Worm (Caenorhabditis elegans): ENCODE results near the gene pck-1.

Gene pck-1

DNA sequence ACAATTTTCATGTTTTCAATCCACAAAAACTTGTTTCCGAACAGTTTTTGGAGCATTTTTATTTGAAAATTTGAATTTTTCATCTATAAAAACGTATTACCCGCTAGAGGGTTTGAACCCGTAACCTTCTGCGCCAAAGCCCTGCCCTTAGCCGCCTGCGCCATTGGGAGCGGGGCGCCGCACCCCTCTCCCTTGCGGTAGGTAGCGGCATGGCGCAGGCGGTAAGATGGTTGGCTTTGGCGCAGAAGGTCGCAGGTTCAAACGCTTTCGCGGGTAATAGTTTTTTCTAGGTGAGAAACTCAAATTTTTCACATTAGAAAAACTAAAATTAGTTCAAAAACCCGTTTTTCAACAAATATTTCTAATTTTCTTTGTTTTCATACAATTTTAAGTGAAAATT is 14.4 kb downstream of the pck-1 start:
- TF ChIP-seq nhr-77 (tag; optimal IDR thresholded peaks at IDR 0.05) (no peak), unc-39 (tag; optimal IDR thresholded peaks at IDR 0.05) (no peak), ztf-11 (tag; optimal IDR thresholded peaks at IDR 0.05) (no peak), nhr-23 (tag; optimal IDR thresholded peaks at IDR 0.05) (no peak), elt-3 (tag; optimal IDR thresholded peaks at IDR 0.05) (no peak), mml-1 (tag; optimal IDR thresholded peaks at IDR 0.05) (no peak), fkh-2 (tag; optimal IDR thresholded peaks at IDR 0.05) (no peak), egl-27 (tag; optimal IDR thresholded peaks at IDR 0.05) (no peak), ZK546.5 (tag; optimal IDR thresholded peaks at IDR 0.05) (no peak), ama-1 (optimal IDR thresholded peaks at IDR 0.05) (no peak), jun-1 (tag; optimal IDR thresholded peaks at IDR 0.05) (no peak), nfya-1 (tag; optimal IDR thresholded peaks at IDR 0.05; ENCODE audit: insufficient read depth) (no peak), sea-2 (GFP tag; optimal IDR thresholded peaks at IDR 0.05) (no peak), skn-1 (tag; optimal IDR thresholded peaks at IDR 0.05) (no peak), R02D3.7 (tag; optimal IDR thresholded peaks at IDR 0.05) (no peak), lin-15B (tag; optimal IDR thresholded peaks at IDR 0.05) (no peak), zag-1 (tag; optimal IDR thresholded peaks at IDR 0.05) (no peak), elt-1 (tag; optimal IDR thresholded peaks at IDR 0.05) (no peak), nhr-12 (tag; optimal IDR thresholded peaks at IDR 0.05) (no peak), unc-62 (GFP tag; optimal IDR thresholded peaks at IDR 0.05) (no peak)

DNA sequence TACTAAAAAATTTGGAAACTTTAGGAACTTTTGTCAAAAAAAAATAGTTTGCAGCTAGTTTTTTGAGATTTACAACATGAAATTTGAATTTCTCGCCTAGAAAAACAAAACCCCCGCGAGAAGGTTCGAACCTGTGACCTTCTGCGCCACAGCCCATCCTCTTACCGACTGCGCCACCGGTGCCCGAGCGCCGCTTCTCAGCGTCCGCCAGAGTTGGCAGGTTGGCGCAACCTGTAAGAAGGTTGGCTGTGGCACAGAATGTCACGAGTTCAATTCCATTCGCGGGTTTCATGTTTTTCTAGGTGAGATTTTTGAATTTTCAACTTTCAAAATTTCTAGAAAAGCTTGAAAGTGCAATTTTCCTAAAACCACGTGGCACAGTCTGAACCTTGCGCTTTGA is 15.6 kb downstream of the pck-1 start:
- no peak for TF ChIP-seq fos-1 (tag; optimal IDR thresholded peaks at IDR 0.05)
- no peak for TF ChIP-seq nhr-67 (tag; optimal IDR thresholded peaks at IDR 0.05)
- no peak for TF ChIP-seq nhr-43 (tag; optimal IDR thresholded peaks at IDR 0.05; ENCODE audit: poor library complexity, severe bottlenecking)
- no peak for TF ChIP-seq mdl-1 (tag; optimal IDR thresholded peaks at IDR 0.05)

DNA sequence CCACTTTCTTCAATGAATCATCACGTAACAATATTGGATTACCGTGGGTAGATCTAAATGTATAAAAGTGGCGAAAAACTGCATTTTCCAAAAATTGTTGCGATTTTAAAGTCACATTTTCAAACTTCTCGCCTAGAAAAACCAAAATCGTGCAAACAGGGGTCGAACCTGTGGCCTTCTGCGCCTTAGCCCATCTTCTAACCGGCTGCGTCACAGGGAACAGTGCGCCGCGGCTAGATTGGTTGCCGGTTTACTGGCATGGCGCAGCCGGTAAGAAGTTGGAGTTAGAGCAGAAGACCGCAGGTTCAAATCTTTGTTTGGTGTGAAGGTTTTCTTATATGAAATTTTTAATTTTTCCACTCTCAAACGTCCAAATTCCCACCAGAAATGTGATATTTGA is 17.0 kb downstream of the pck-1 start:
- TF ChIP-seq nhr-25 (tag; optimal IDR thresholded peaks at IDR 0.05) (no peak), nhr-11 (tag; optimal IDR thresholded peaks at IDR 0.05) (no peak), pha-4 (tag; optimal IDR thresholded peaks at IDR 0.05) (no peak), tbx-2 (tag; optimal IDR thresholded peaks at IDR 0.05) (no peak), pqm-1 (tag; optimal IDR thresholded peaks at IDR 0.05) (no peak), lin-39 (tag; optimal IDR thresholded peaks at IDR 0.05) (no peak), egl-27 (tag; optimal IDR thresholded peaks at IDR 0.05) (no peak), ceh-82 (tag; optimal IDR thresholded peaks at IDR 0.05) (no peak), nhr-28 (tag; optimal IDR thresholded peaks at IDR 0.05) (no peak), zag-1 (tag; optimal IDR thresholded peaks at IDR 0.05) (no peak)

DNA sequence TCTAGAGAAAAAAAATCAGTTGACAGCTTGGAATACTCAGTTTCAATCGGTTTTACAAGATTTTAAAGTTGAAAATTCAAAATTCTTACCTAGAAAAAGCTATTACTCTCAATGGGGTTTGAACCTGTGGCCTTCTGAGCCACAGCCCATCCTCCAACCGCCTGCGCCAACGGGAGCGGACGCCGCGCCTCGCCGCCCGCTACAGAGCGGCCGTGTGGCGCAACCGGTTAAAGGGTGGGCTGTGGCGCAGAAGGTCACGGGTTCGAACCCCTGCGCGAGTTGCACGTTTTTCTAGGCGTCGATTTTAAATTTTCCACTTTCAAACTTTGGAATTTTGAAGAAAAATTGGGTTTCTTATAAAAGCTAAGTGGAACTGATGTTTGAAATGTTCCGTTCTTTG is 17.7 kb downstream of the pck-1 start:
- no peak for TF ChIP-seq pqm-1 (tag; optimal IDR thresholded peaks at IDR 0.05)
- TF ChIP-seq ama-1 (optimal IDR thresholded peaks at IDR 0.05) = no peak
- TF ChIP-seq tbx-2 (tag; optimal IDR thresholded peaks at IDR 0.05) = no peak
- no peak for TF ChIP-seq snpc-4 (tag; optimal IDR thresholded peaks at IDR 0.05)
- no peak for TF ChIP-seq pha-4 (tag; optimal IDR thresholded peaks at IDR 0.05)

DNA sequence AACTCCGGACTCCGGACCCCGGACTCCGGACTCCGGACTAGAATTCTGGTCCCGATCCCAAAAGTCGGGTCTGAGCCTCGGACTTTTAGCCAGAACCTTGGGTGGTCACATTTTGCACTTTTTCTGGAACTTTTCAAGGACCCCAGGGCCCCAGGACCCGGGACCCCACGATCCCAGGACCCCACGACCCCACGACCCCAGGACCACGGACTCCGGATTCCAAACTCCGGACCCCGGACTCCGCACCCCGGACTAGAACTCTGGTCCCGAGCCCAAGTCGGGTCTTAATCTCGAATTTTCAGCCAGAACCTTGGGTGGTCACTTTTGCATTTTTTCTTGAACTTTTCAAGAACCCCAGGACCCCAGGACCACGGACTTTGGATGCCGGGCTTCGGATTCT is 23.3 kb downstream of the pck-1 start:
- no peak for TF ChIP-seq skn-1 (tag; optimal IDR thresholded peaks at IDR 0.05)
- no peak for TF ChIP-seq elt-1 (tag; optimal IDR thresholded peaks at IDR 0.05)
- TF ChIP-seq fos-1 (tag; optimal IDR thresholded peaks at IDR 0.05) = no peak
- no peak for TF ChIP-seq egl-5 (tag; optimal IDR thresholded peaks at IDR 0.05)
- TF ChIP-seq ceh-16 (tag; optimal IDR thresholded peaks at IDR 0.05) = no peak
- no peak for TF ChIP-seq lsy-12 (tag; optimal IDR thresholded peaks at IDR 0.05)
- no peak for TF ChIP-seq daf-12 (tag; optimal IDR thresholded peaks at IDR 0.05)
- no peak for TF ChIP-seq elt-2 (tag; optimal IDR thresholded peaks at IDR 0.05)
- no peak for TF ChIP-seq lin-15B (tag; optimal IDR thresholded peaks at IDR 0.05)
- TF ChIP-seq ztf-4 (tag; optimal IDR thresholded peaks at IDR 0.05) = no peak
- no peak for TF ChIP-seq nhr-25 (tag; optimal IDR thresholded peaks at IDR 0.05)
- TF ChIP-seq fkh-10 (GFP tag; optimal IDR thresholded peaks at IDR 0.05) = no peak
- TF ChIP-seq ZK546.5 (tag; optimal IDR thresholded peaks at IDR 0.05) = no peak
- TF ChIP-seq jun-1 (tag; optimal IDR thresholded peaks at IDR 0.05) = no peak
- no peak for TF ChIP-seq ceh-9 (tag; optimal IDR thresholded peaks at IDR 0.05)
- TF ChIP-seq nhr-12 (tag; optimal IDR thresholded peaks at IDR 0.05) = no peak

All from whole organism, L3 larva.